Worm (Caenorhabditis elegans) whole organism, L4 larva: ENCODE results near the gene T24H10.5.

ENCODE experiments used
- Y75B8A.6 ChIP-seq: fragments of 200-800 bp; sonication (Bioruptor generic); IDR thresholded peaks from 2 replicates; pipeline ENCODE4 v1.3.6; 2022; ENCODE audit warnings: missing genetic modification reagents, missing genetic modification characterization, missing compliant biosample characterization
- ama-1 ChIP-seq: fragments of 150-350 bp; optimal IDR thresholded peaks from 2 replicates; lab custom pipeline; 2014; ENCODE audit warnings: inconsistent platforms, mixed read lengths
- attf-4 ChIP-seq: sonication (generic microtip); optimal IDR thresholded peaks from 3 replicates; lab custom pipeline; 2017; ENCODE audit warnings: missing biosample characterization, missing genetic modification characterization
- ceh-62 ChIP-seq: sonication (generic microtip); optimal IDR thresholded peaks from 2 replicates; lab custom pipeline; 2017; ENCODE audit warnings: missing biosample characterization, missing genetic modification characterization
- daf-12 ChIP-seq: fragments of 150-350 bp; optimal IDR thresholded peaks from 2 replicates; lab custom pipeline; 2014; ENCODE audit warnings: missing biosample characterization, missing genetic modification reagents, missing genetic modification characterization
- dmd-6 ChIP-seq: fragments of 200-800 bp; sonication (Bioruptor generic); IDR thresholded peaks from 2 replicates; pipeline ENCODE4 v1.3.6; 2022; ENCODE audit warnings: missing genetic modification reagents, missing genetic modification characterization, missing compliant biosample characterization
- dmd-9 ChIP-seq: fragments of 200-800 bp; sonication (Bioruptor generic); IDR thresholded peaks from 2 replicates; pipeline ENCODE4 v1.3.6; 2022; ENCODE audit warnings: missing genetic modification reagents, missing genetic modification characterization, missing compliant biosample characterization
- egl-27 ChIP-seq: sonication (generic microtip); optimal IDR thresholded peaks from 3 replicates; lab custom pipeline; 2017; ENCODE audit warnings: missing biosample characterization, missing genetic modification reagents, missing genetic modification characterization
- hif-1 ChIP-seq, 2 experiments: sonication (generic microtip); optimal IDR thresholded peaks; 2 replicates each; lab custom pipeline; 2016 to 2017; ENCODE audit warnings: missing compliant biosample characterization in 2 of 2, missing genetic modification characterization in 2 of 2, missing genetic modification reagents in 2 of 2, missing genotype in 2 of 2, mild to moderate bottlenecking in 1 of 2
- hlh-30 ChIP-seq: sonication (generic microtip); optimal IDR thresholded peaks from 2 replicates; lab custom pipeline; 2017; ENCODE audit warnings: antibody characterized with exemption, mild to moderate bottlenecking, missing genetic modification characterization, missing compliant biosample characterization; ENCODE audit not compliant: insufficient read depth
- lim-7 ChIP-seq: fragments of 200-800 bp; sonication (Bioruptor generic); IDR thresholded peaks from 2 replicates; pipeline ENCODE4 v1.3.6; 2022; ENCODE audit warnings: missing genetic modification characterization, missing compliant biosample characterization
- lin-15B ChIP-seq: fragments of 150-350 bp; sonication (generic microtip); optimal IDR thresholded peaks from 3 replicates; lab custom pipeline; 2014; ENCODE audit warnings: missing biosample characterization, missing genetic modification characterization
- lin-39 ChIP-seq: fragments of 150-350 bp; optimal IDR thresholded peaks from 2 replicates; lab custom pipeline; 2014; ENCODE audit warnings: missing biosample characterization, missing genetic modification reagents, missing genetic modification characterization
- lsy-2 ChIP-seq, 2 experiments: fragments of 150-350 bp in 1 of 2; sonication (generic microtip) in 1 of 2; optimal IDR thresholded peaks; 2 replicates each; lab custom pipeline; 2014 to 2017; ENCODE audit warnings: missing biosample characterization in 2 of 2, missing genetic modification characterization in 2 of 2
- mdt-29 ChIP-seq: fragments of 200-800 bp; sonication (Bioruptor generic); IDR thresholded peaks from 2 replicates; pipeline ENCODE4 v1.3.6; 2022; ENCODE audit warnings: missing genetic modification reagents, missing genetic modification characterization, missing compliant biosample characterization
- mep-1 ChIP-seq: fragments of 150-350 bp; sonication (generic microtip); optimal IDR thresholded peaks from 3 replicates; lab custom pipeline; 2014; ENCODE audit warnings: missing biosample characterization, missing genetic modification characterization
- mxl-3 ChIP-seq: fragments of 200-800 bp; sonication (Bioruptor generic); optimal IDR thresholded peaks from 2 replicates; lab custom pipeline; 2018; ENCODE audit warnings: mild to moderate bottlenecking, missing genetic modification characterization, missing compliant biosample characterization
- nhr-102 ChIP-seq: sonication (generic microtip); optimal IDR thresholded peaks from 2 replicates; lab custom pipeline; 2016; ENCODE audit warnings: mild to moderate bottlenecking, missing genetic modification characterization, moderate library complexity, missing compliant biosample characterization
- nhr-11 ChIP-seq: fragments of 150-350 bp; optimal IDR thresholded peaks from 2 replicates; lab custom pipeline; 2014; ENCODE audit warnings: missing biosample characterization, missing genetic modification characterization
- nhr-237 ChIP-seq: sonication (generic microtip); optimal IDR thresholded peaks from 2 replicates; lab custom pipeline; 2017; ENCODE audit warnings: missing biosample characterization, missing genetic modification characterization
- nhr-25 ChIP-seq: sonication (generic microtip); optimal IDR thresholded peaks from 2 replicates; lab custom pipeline; 2017; ENCODE audit warnings: missing genetic modification characterization, mild to moderate bottlenecking, missing compliant biosample characterization, antibody characterized with exemption, moderate library complexity, borderline replicate concordance; ENCODE audit not compliant: insufficient read depth
- nhr-28 ChIP-seq: fragments of 150-350 bp; optimal IDR thresholded peaks from 2 replicates; lab custom pipeline; 2014; ENCODE audit warnings: missing biosample characterization, missing genetic modification characterization
- nhr-6 ChIP-seq: fragments of 150-350 bp; optimal IDR thresholded peaks from 2 replicates; lab custom pipeline; 2014; ENCODE audit warnings: missing biosample characterization, missing genetic modification characterization
- nhr-77 ChIP-seq: fragments of 150-350 bp; optimal IDR thresholded peaks from 2 replicates; lab custom pipeline; 2014; ENCODE audit warnings: missing biosample characterization, missing genetic modification characterization
- pqm-1 ChIP-seq: sonication (generic microtip); optimal IDR thresholded peaks from 2 replicates; lab custom pipeline; 2017; ENCODE audit warnings: missing biosample characterization, missing genetic modification characterization
- rbr-2 ChIP-seq: sonication (generic microtip); optimal IDR thresholded peaks from 2 replicates; lab custom pipeline; 2016; ENCODE audit warnings: missing genotype, missing genetic modification characterization, missing compliant biosample characterization
- set-16 ChIP-seq: fragments of 200-800 bp; sonication (Bioruptor generic); IDR thresholded peaks from 2 replicates; pipeline ENCODE4 v1.3.6; 2022; ENCODE audit warnings: missing genetic modification reagents, missing genetic modification characterization, missing compliant biosample characterization
- skn-1 ChIP-seq: fragments of 150-350 bp; optimal IDR thresholded peaks from 2 replicates; lab custom pipeline; 2014; ENCODE audit warnings: missing biosample characterization, missing genetic modification characterization
- snpc-1.2 ChIP-seq: fragments of 200-800 bp; sonication (Bioruptor generic); IDR thresholded peaks from 2 replicates; pipeline ENCODE4 v1.3.6; 2022; ENCODE audit warnings: missing genetic modification reagents, missing genetic modification characterization, missing compliant biosample characterization
- unc-130 ChIP-seq: sonication (generic microtip); optimal IDR thresholded peaks from 2 replicates; lab custom pipeline; 2016; ENCODE audit warnings: missing genetic modification reagents, missing genetic modification characterization, missing compliant biosample characterization
- unc-62 ChIP-seq, 3 experiments: fragments of 150-350 bp in 1 of 3; sonication (generic microtip); optimal IDR thresholded peaks in 2 of 3; peaks in 1 of 3; 1 replicate in 1 of 3; 2 replicates in 2 of 3; lab custom pipeline; 2014 to 2017; ENCODE audit warnings: missing biosample characterization in 3 of 3, missing genetic modification characterization in 3 of 3, missing genetic modification reagents in 3 of 3, missing genotype in 1 of 3
- vab-7 ChIP-seq: fragments of 200-800 bp; sonication (Bioruptor generic); IDR thresholded peaks from 2 replicates; pipeline ENCODE4 v1.3.6; 2022; ENCODE audit warnings: missing genetic modification reagents, missing genetic modification characterization, missing compliant biosample characterization
- zfp-2 ChIP-seq: sonication (generic microtip); optimal IDR thresholded peaks from 2 replicates; lab custom pipeline; 2016; ENCODE audit warnings: mild to moderate bottlenecking, missing genetic modification characterization, missing compliant biosample characterization
- ztf-11 ChIP-seq: fragments of 150-350 bp; optimal IDR thresholded peaks from 2 replicates; lab custom pipeline; 2014; ENCODE audit warnings: missing biosample characterization, missing genetic modification characterization
- ztf-7 ChIP-seq: fragments of 150-350 bp; optimal IDR thresholded peaks from 2 replicates; lab custom pipeline; 2014; ENCODE audit warnings: missing biosample characterization, missing genetic modification characterization

Gene T24H10.5

DNA sequence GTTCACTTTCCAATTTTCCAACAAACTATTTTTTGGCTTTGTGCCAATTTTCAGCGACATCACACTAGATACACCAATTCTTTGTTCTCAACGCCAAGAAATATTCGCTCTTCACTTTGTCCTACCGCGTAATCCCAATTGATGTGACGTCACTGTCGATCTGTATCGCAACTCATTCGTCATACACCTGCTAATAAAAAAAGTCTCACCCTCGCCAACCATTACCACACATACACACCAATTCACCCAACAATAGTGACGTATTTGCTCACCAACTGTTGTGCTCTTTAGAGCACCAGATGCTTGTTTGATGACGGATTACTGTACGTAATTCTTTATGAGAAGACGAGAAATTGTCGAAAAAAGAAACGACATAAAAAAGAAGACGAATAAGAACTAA is 37.5 kb upstream of the T24H10.5 start:
- TF ChIP-seq ama-1 (lab: Kevin White, UChicago) (peak; percentile 13), nhr-6 (tag; lab: Kevin White, UChicago) (peak; percentile 53), unc-130 (no peak), mep-1 (tag; lab: Kevin White, UChicago) (peak; percentile 20), lsy-2 (tag; optimal IDR thresholded peaks at IDR 0.05; lab: Kevin White, UChicago) (peak in 1 of 2 experiments; percentile 44), dmd-6 (GFP tag; lab: Robert Waterston, UW) (no peak)
- TF ChIP-seq, all 104 proteins: peak for 4

DNA sequence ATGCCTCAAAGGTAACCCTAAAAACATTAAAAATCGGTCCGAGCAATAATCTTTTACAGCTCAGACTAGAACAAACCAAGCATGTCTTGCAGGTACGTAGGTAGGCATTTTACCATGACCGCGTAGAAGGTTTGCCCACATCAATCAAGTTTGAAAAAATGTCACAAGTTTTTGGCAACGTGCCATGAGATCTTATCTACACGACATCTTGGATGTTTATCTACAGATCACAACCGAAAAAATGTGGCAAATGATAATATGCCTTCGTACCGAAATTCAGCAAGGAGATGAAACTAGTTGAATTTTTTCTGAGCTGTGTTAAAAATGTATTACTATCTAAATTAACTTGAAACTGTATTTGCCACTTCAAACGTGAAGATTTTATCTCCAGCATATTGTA is 36.5 kb upstream of the T24H10.5 start:
- TF ChIP-seq unc-62 (GFP tag; optimal IDR thresholded peaks at IDR 0.05 in 1 of 2; lab: Kevin White, UChicago) (peak in 1 of 2 experiments; percentile 80), unc-62 (tag; optimal IDR thresholded peaks at IDR 0.05; lab: Kevin White, UChicago) (no peak), ztf-11 (no peak), nhr-237 (tag; lab: Kevin White, UChicago) (no peak)

DNA sequence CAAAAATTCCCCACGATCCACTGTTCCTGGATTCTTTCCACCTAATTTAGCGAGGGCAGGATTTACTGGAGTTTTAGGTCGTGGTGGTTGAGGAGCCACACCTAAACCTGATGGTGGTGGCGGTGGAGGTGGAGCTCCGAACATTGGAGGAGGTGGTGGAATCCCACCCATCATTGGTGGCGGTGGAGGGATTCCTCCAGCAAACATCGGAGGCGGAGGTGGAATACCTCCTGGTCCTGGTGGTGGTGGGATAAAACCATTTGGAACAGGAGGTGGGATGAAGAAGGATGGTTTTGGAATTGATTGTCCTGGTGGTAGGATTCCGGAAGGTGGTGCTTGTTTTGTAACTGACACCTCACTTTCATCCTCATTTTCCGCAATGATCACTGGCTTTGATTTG is 31.1 kb upstream of the T24H10.5 start:
- TF ChIP-seq egl-27 (no peak), nhr-28 (tag; lab: Kevin White, UChicago) (no peak), daf-12 (no peak), mdt-29 (GFP tag; lab: Robert Waterston, UW) (no peak), ztf-7 (no peak), attf-4 (tag; lab: Kevin White, UChicago) (no peak), dmd-9 (0 out of 2 replicates have a peak, but pooled peaks have one; percentile 5), Y75B8A.6 (no peak), nhr-102 (no peak), nhr-11 (no peak), mxl-3 (GFP tag; lab: Kevin White, UChicago) (no peak), set-16 (GFP tag; lab: Robert Waterston, UW) (peak; percentile 72), unc-62 (GFP tag; optimal IDR thresholded peaks at IDR 0.05 in 1 of 2; lab: Kevin White, UChicago) (peak in 1 of 2 experiments; percentile 6), unc-62 (tag; optimal IDR thresholded peaks at IDR 0.05; lab: Kevin White, UChicago) (no peak), snpc-1.2 (GFP tag; lab: Robert Waterston, UW) (no peak)

DNA sequence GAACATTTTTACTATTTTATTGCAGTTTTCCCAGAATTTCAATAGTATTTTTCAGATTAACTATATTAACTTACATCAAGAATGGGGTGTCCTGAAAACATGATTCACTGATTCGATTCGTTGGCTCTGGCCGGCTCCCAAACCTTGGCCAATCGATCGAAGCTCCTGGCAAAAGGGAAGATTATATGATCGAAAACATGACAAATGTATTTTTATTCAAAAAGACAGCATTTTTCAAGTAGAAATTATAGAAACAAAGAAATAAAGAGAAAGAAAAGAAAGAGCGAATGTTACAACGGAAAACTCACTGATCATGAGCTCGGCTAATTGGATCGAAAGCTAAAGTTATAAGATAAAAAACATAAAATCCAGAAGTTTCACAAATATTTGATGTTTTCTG is 30.2 kb upstream of the T24H10.5 start, which contains the start of gene T24B8.4:
Gene T24B8.4 (minus strand): TSS at position 101 of the 400 bp plus-strand sequence.
- TF ChIP-seq zfp-2 (tag; lab: Kevin White, UChicago) (no peak), lin-15B (tag; lab: Kevin White, UChicago) (no peak), nhr-102 (no peak), pqm-1 (no peak), hif-1 (tag; optimal IDR thresholded peaks at IDR 0.05; lab: Kevin White, UChicago) (no peak), unc-62 (GFP tag; optimal IDR thresholded peaks at IDR 0.05 in 1 of 2; lab: Kevin White, UChicago) (no peak), unc-62 (tag; optimal IDR thresholded peaks at IDR 0.05; lab: Kevin White, UChicago) (no peak), vab-7 (GFP tag; lab: Robert Waterston, UW) (no peak), rbr-2 (no peak), nhr-25 (tag; lab: Kevin White, UChicago) (no peak), ceh-62 (tag; lab: Kevin White, UChicago) (no peak), attf-4 (tag; lab: Kevin White, UChicago) (no peak), skn-1 (tag; lab: Kevin White, UChicago) (no peak), hlh-30 (tag; lab: Kevin White, UChicago) (no peak), lim-7 (no peak)
- TF ChIP-seq, all 104 proteins: peak for 0

DNA sequence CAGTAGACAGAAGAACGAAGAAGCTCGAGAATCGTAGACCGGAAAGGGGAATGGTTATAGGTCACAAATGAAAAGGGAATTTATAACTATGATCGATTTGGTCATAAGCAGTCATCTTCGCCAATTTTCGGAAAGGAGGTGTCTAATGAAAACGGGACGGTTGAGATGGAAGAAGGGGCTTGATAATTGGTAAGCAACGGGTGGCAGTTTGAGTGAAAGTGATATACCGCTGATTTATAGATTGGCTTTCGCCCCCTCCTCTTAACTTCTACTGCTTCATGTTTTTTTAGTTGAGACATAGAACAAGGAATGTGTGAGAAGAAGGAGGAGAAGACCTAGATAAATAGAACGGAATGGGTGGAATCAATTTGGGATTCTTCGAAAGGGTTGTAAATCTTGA is 28.1 kb upstream of the T24H10.5 start:
- TF ChIP-seq nhr-77 (tag; lab: Kevin White, UChicago) (no peak), unc-62 (GFP tag; optimal IDR thresholded peaks at IDR 0.05 in 1 of 2; lab: Kevin White, UChicago) (peak in 1 of 2 experiments; percentile 52), unc-62 (tag; optimal IDR thresholded peaks at IDR 0.05; lab: Kevin White, UChicago) (no peak), lin-15B (tag; lab: Kevin White, UChicago) (no peak), lin-39 (no peak)
